Fruit fly (Drosophila melanogaster): ENCODE data around the gene CG9915.

The CG9915 gene

dm6 chrX:16296423-16297292 lies 16.3 kb downstream of the CG9915 start, which contains the start of gene CG3632 (continued):
- no peak for TF ChIP-seq CG11723 (GFP tag; optimal IDR thresholded peaks at IDR 0.05)
- TF ChIP-seq br (optimal IDR thresholded peaks at IDR 0.05), result no peak
- TF ChIP-seq Rfx (GFP tag; IDR thresholded peaks at IDR 0.05), result peak; percentile 79
- TF ChIP-seq H2.0 (GFP tag; IDR thresholded peaks at IDR 0.05), result peak; percentile 28; the same call in 1 of the 2 replicates
- no peak for TF ChIP-seq CG5245 (GFP tag; optimal IDR thresholded peaks at IDR 0.05)
- no peak for TF ChIP-seq tgo (GFP tag; IDR thresholded peaks at IDR 0.05)
- TF ChIP-seq ems (GFP tag; optimal IDR thresholded peaks at IDR 0.05), result peak; percentile 31
- peak; percentile 89 for TF ChIP-seq CG7963 (GFP tag; IDR thresholded peaks at IDR 0.05; ENCODE audit: partially characterized antibody)
- peak; percentile 60 for TF ChIP-seq lbe (GFP tag; optimal IDR thresholded peaks at IDR 0.05)
- TF ChIP-seq CG6689 (GFP tag; IDR thresholded peaks at IDR 0.05), result no peak
- TF ChIP-seq CG8388 (GFP tag; optimal IDR thresholded peaks at IDR 0.05), result peak; percentile 18
- no peak for TF ChIP-seq en (GFP tag; optimal IDR thresholded peaks at IDR 0.05)
- TF ChIP-seq Mad (GFP tag; optimal IDR thresholded peaks at IDR 0.05), result peak; percentile 11
- TF ChIP-seq sens (GFP tag), result peak; percentile 90
- peak; percentile 17 for TF ChIP-seq Atf-2 (GFP tag; optimal IDR thresholded peaks at IDR 0.05)
- no peak for TF ChIP-seq ewg (GFP tag; optimal IDR thresholded peaks at IDR 0.05)
- TF ChIP-seq CG3065 (GFP tag; optimal IDR thresholded peaks at IDR 0.05), result no peak
- no peak for TF ChIP-seq Dip3 (GFP tag; optimal IDR thresholded peaks at IDR 0.05)
- TF ChIP-seq CG3281 (GFP tag; optimal IDR thresholded peaks at IDR 0.05), result peak; percentile 23
- no peak for TF ChIP-seq PHDP (tag; optimal IDR thresholded peaks at IDR 0.05)
- peak; percentile 46 for TF ChIP-seq sug (tag; optimal IDR thresholded peaks at IDR 0.05)
- TF ChIP-seq ken (GFP tag; IDR thresholded peaks at IDR 0.05), result peak; percentile 56; the same call in 2 of the 3 replicates
- 0 out of 3 replicates have a peak, but pooled peaks have one; percentile 10 for TF ChIP-seq CG34422 (GFP tag; IDR thresholded peaks at IDR 0.05)
- peak; percentile 88 for TF ChIP-seq grn (GFP tag; optimal IDR thresholded peaks at IDR 0.05)
- no peak for TF ChIP-seq CG9215 (GFP tag; IDR thresholded peaks at IDR 0.05)
- peak; percentile 23 for TF ChIP-seq dm (GFP tag; optimal IDR thresholded peaks at IDR 0.05)
- no peak for TF ChIP-seq CG8478 (optimal IDR thresholded peaks at IDR 0.05)
- no peak for TF ChIP-seq fd3F (GFP tag; optimal IDR thresholded peaks at IDR 0.05)
- TF ChIP-seq CG6765 (GFP tag; optimal IDR thresholded peaks at IDR 0.05), result no peak
- TF ChIP-seq gsb (GFP tag; IDR thresholded peaks at IDR 0.05), result no peak
- TF ChIP-seq CG7786 (GFP tag; optimal IDR thresholded peaks at IDR 0.05), result peak; percentile 61
- peak; percentile 21 for TF ChIP-seq gfzf (GFP tag; optimal IDR thresholded peaks at IDR 0.05)
- TF ChIP-seq unc-4 (GFP tag; IDR thresholded peaks at IDR 0.05; ENCODE audit: partially characterized antibody), result peak; percentile 78
- peak; percentile 94 for TF ChIP-seq CG6791 (GFP tag; IDR thresholded peaks at IDR 0.05; ENCODE audit: partially characterized antibody)
- TF ChIP-seq mam (GFP tag; optimal IDR thresholded peaks at IDR 0.05), result peak; percentile 62
- TF ChIP-seq nerfin-2 (GFP tag; IDR thresholded peaks at IDR 0.05; ENCODE audit: partially characterized antibody), result peak; percentile 84
- TF ChIP-seq Bgb (GFP tag; IDR thresholded peaks at IDR 0.05; ENCODE audit: partially characterized antibody), result peak; percentile 92
- no peak for TF ChIP-seq D (optimal IDR thresholded peaks at IDR 0.05)
- TF ChIP-seq D (GFP tag; optimal IDR thresholded peaks at IDR 0.05), result no peak
- TF ChIP-seq CG8359 (GFP tag; optimal IDR thresholded peaks at IDR 0.05; ENCODE audit: borderline replicate concordance), result no peak
- peak; percentile 89 for TF ChIP-seq Opbp (GFP tag; IDR thresholded peaks at IDR 0.05; ENCODE audit: partially characterized antibody)
- TF ChIP-seq CG7928 (GFP tag; optimal IDR thresholded peaks at IDR 0.05), result peak; percentile 58
- TF ChIP-seq Asciz (GFP tag; optimal IDR thresholded peaks at IDR 0.05), result no peak
- no peak for TF ChIP-seq pnt (GFP tag; optimal IDR thresholded peaks at IDR 0.05)
- peak; percentile 16 for TF ChIP-seq luna (GFP tag; optimal IDR thresholded peaks at IDR 0.05)
- TF ChIP-seq psq (GFP tag; optimal IDR thresholded peaks at IDR 0.05), result no peak
- peak; percentile 84 for TF ChIP-seq pzg (GFP tag; optimal IDR thresholded peaks at IDR 0.05)
- TF ChIP-seq Adf1 (GFP tag; IDR thresholded peaks at IDR 0.05), result peak; percentile 36; the same call in 1 of the 2 replicates
- TF ChIP-seq CG13424 (tag; optimal IDR thresholded peaks at IDR 0.05), result no peak
- 0 out of 2 replicates have a peak, but pooled peaks have one; percentile 20 for TF ChIP-seq CG10366 (GFP tag; IDR thresholded peaks at IDR 0.05)

Data from whole organism, embryonic.